Worm (Caenorhabditis elegans) whole organism, young adult: ENCODE results near the gene C01G10.4.

ENCODE experiments used
- B0261.1 ChIP-seq: sonication (generic microtip); optimal IDR thresholded peaks from 2 replicates; lab custom pipeline; 2016; ENCODE audit warnings: mild to moderate bottlenecking, missing genetic modification characterization, moderate library complexity, missing compliant biosample characterization
- D2030.7 ChIP-seq: fragments of 200-800 bp; sonication (Bioruptor generic); IDR thresholded peaks from 2 replicates; pipeline ENCODE4 v1.3.6; 2022; ENCODE audit warnings: missing genetic modification reagents, missing genetic modification characterization, missing compliant biosample characterization
- F22D6.2 ChIP-seq: sonication (generic microtip); optimal IDR thresholded peaks from 2 replicates; lab custom pipeline; 2016; ENCODE audit warnings: mild to moderate bottlenecking, missing genetic modification characterization, missing compliant biosample characterization
- F33H1.4 ChIP-seq: fragments of 200-800 bp; sonication (Bioruptor generic); IDR thresholded peaks from 2 replicates; pipeline ENCODE4 v1.3.6; 2022; ENCODE audit warnings: missing genetic modification reagents, missing genetic modification characterization, missing compliant biosample characterization
- F37B4.10 ChIP-seq: fragments of 200-800 bp; sonication (Bioruptor generic); IDR thresholded peaks from 2 replicates; pipeline ENCODE4 v1.3.6; 2022; ENCODE audit warnings: missing genetic modification characterization, missing compliant biosample characterization
- F39B2.1 ChIP-seq: fragments of 200-800 bp; sonication (Bioruptor generic); IDR thresholded peaks from 2 replicates; pipeline ENCODE4 v1.3.6; 2022; ENCODE audit warnings: missing genetic modification reagents, missing genetic modification characterization, missing compliant biosample characterization
- F55B11.4 ChIP-seq: sonication (generic microtip); optimal IDR thresholded peaks from 2 replicates; lab custom pipeline; 2016; ENCODE audit warnings: missing compliant biosample characterization, missing genetic modification characterization, borderline replicate concordance; ENCODE audit not compliant: insufficient read depth
- K11D2.4 ChIP-seq: fragments of 200-800 bp; sonication (Bioruptor generic); IDR thresholded peaks from 2 replicates; pipeline ENCODE4 v1.3.6; 2022; ENCODE audit warnings: missing genetic modification reagents, missing genetic modification characterization, missing compliant biosample characterization
- T07F8.4 ChIP-seq: sonication (generic microtip); optimal IDR thresholded peaks from 2 replicates; lab custom pipeline; 2016; ENCODE audit warnings: mild to moderate bottlenecking, missing genetic modification characterization, moderate library complexity, missing compliant biosample characterization
- Y79H2A.3 ChIP-seq: fragments of 200-800 bp; sonication (Bioruptor generic); conservative IDR thresholded peaks from 2 replicates; pipeline ENCODE4 v1.3.6; 2022; ENCODE audit warnings: missing genetic modification reagents, missing genetic modification characterization, missing compliant biosample characterization
- akir-1 ChIP-seq: fragments of 200-800 bp; sonication (Bioruptor generic); optimal IDR thresholded peaks from 2 replicates; lab custom pipeline; 2018; ENCODE audit warnings: mild to moderate bottlenecking, missing genetic modification characterization, moderate library complexity, missing compliant biosample characterization
- aptf-2 ChIP-seq: fragments of 200-800 bp; sonication (Bioruptor generic); conservative IDR thresholded peaks from 2 replicates; pipeline ENCODE4 v1.3.6; 2022; ENCODE audit warnings: missing genetic modification reagents, missing genetic modification characterization, missing compliant biosample characterization
- atf-7 ChIP-seq: sonication (generic microtip); optimal IDR thresholded peaks from 2 replicates; lab custom pipeline; 2017; ENCODE audit warnings: mild to moderate bottlenecking, missing genetic modification characterization, missing compliant biosample characterization
- attf-5 ChIP-seq: fragments of 200-800 bp; sonication (Bioruptor generic); optimal IDR thresholded peaks from 2 replicates; lab custom pipeline; 2018; ENCODE audit warnings: mild to moderate bottlenecking, missing genetic modification characterization, missing compliant biosample characterization
- ccch-3 ChIP-seq: fragments of 200-800 bp; sonication (Bioruptor generic); optimal IDR thresholded peaks from 2 replicates; lab custom pipeline; 2018; ENCODE audit warnings: mild to moderate bottlenecking, missing genetic modification characterization, missing compliant biosample characterization
- ceh-100 ChIP-seq: fragments of 200-800 bp; sonication (Bioruptor generic); IDR thresholded peaks from 2 replicates; pipeline ENCODE4 v1.3.6; 2022; ENCODE audit warnings: missing genetic modification reagents, missing genetic modification characterization, missing compliant biosample characterization
- ceh-58 ChIP-seq: fragments of 200-800 bp; sonication (Bioruptor generic); IDR thresholded peaks from 2 replicates; pipeline ENCODE4 v1.3.6; 2022; ENCODE audit warnings: missing genetic modification characterization, missing compliant biosample characterization
- dox-1 ChIP-seq: fragments of 200-800 bp; sonication (Bioruptor generic); IDR thresholded peaks from 2 replicates; pipeline ENCODE4 v1.3.6; 2022; ENCODE audit warnings: missing genetic modification reagents, missing genetic modification characterization, missing compliant biosample characterization
- dpff-1 ChIP-seq: sonication (generic microtip); optimal IDR thresholded peaks from 2 replicates; lab custom pipeline; 2017; ENCODE audit warnings: mild to moderate bottlenecking, missing genetic modification characterization, missing compliant biosample characterization
- egl-44 ChIP-seq: fragments of 200-800 bp; sonication (Bioruptor generic); IDR thresholded peaks from 2 replicates; pipeline ENCODE4 v1.3.6; 2022; ENCODE audit warnings: missing genetic modification reagents, missing genetic modification characterization, missing compliant biosample characterization
- egrh-3 ChIP-seq: fragments of 200-800 bp; sonication (Bioruptor generic); IDR thresholded peaks from 2 replicates; pipeline ENCODE4 v1.3.6; 2022; ENCODE audit warnings: missing genetic modification reagents, missing genetic modification characterization, missing compliant biosample characterization
- fkh-3 ChIP-seq: sonication (generic microtip); optimal IDR thresholded peaks from 2 replicates; lab custom pipeline; 2016; ENCODE audit warnings: mild to moderate bottlenecking, missing genetic modification characterization, missing compliant biosample characterization
- hlh-12 ChIP-seq: sonication (generic microtip); optimal IDR thresholded peaks from 2 replicates; lab custom pipeline; 2016; ENCODE audit warnings: missing genetic modification characterization, missing compliant biosample characterization
- hmg-20 ChIP-seq: fragments of 200-800 bp; sonication (Bioruptor generic); IDR thresholded peaks from 2 replicates; pipeline ENCODE4 v1.3.6; 2022; ENCODE audit warnings: missing genetic modification reagents, missing genetic modification characterization, missing compliant biosample characterization
- hsf-1 ChIP-seq: fragments of 200-800 bp; sonication (Bioruptor generic); IDR thresholded peaks from 2 replicates; pipeline ENCODE4 v1.3.6; 2022; ENCODE audit warnings: missing genetic modification reagents, missing genetic modification characterization, missing compliant biosample characterization
- lag-1 ChIP-seq: fragments of 200-800 bp; sonication (Bioruptor generic); IDR thresholded peaks from 2 replicates; pipeline ENCODE4 v1.3.6; 2022; ENCODE audit warnings: missing genetic modification reagents, missing genetic modification characterization, missing compliant biosample characterization
- let-607 ChIP-seq, 2 experiments: fragments of 200-800 bp in 1 of 2; sonication (Bioruptor generic) in 1 of 2; sonication (generic microtip) in 1 of 2; optimal IDR thresholded peaks; 2 replicates each; lab custom pipeline; 2016 to 2018; ENCODE audit warnings: mild to moderate bottlenecking in 2 of 2, missing compliant biosample characterization in 2 of 2, missing genetic modification characterization in 2 of 2, moderate library complexity in 2 of 2, missing genotype in 1 of 2
- lin-26 ChIP-seq: fragments of 200-800 bp; sonication (Bioruptor generic); IDR thresholded peaks from 2 replicates; pipeline ENCODE4 v1.3.6; 2022; ENCODE audit warnings: missing genetic modification reagents, missing genetic modification characterization, missing compliant biosample characterization
- lin-40 ChIP-seq: sonication (generic microtip); optimal IDR thresholded peaks from 2 replicates; lab custom pipeline; 2016; ENCODE audit warnings: missing genetic modification characterization, mild to moderate bottlenecking, missing compliant biosample characterization, missing genotype, missing genetic modification reagents
- lin-54 ChIP-seq: fragments of 200-800 bp; sonication (Bioruptor generic); optimal IDR thresholded peaks from 2 replicates; lab custom pipeline; 2018; ENCODE audit warnings: mild to moderate bottlenecking, missing genetic modification characterization, missing compliant biosample characterization
- lir-1 ChIP-seq: fragments of 200-800 bp; sonication (Bioruptor generic); conservative IDR thresholded peaks from 2 replicates; pipeline ENCODE4 v1.3.6; 2022; ENCODE audit warnings: missing genetic modification reagents, missing genetic modification characterization, missing compliant biosample characterization
- madf-10 ChIP-seq: sonication (generic microtip); optimal IDR thresholded peaks from 2 replicates; lab custom pipeline; 2016; ENCODE audit warnings: mild to moderate bottlenecking, missing genetic modification characterization, missing compliant biosample characterization
- madf-8 ChIP-seq: fragments of 200-800 bp; sonication (Bioruptor generic); conservative IDR thresholded peaks from 2 replicates; pipeline ENCODE4 v1.3.6; 2022; ENCODE audit warnings: missing genetic modification reagents, missing genetic modification characterization, missing compliant biosample characterization
- mes-4 ChIP-seq: sonication (generic microtip); optimal IDR thresholded peaks from 2 replicates; lab custom pipeline; 2016; ENCODE audit warnings: missing genotype, missing genetic modification characterization, missing compliant biosample characterization
- mxl-1 ChIP-seq: sonication (generic microtip); optimal IDR thresholded peaks from 2 replicates; lab custom pipeline; 2016; ENCODE audit warnings: missing genetic modification characterization, missing compliant biosample characterization
- nfyb-1 ChIP-seq: fragments of 200-800 bp; sonication (Bioruptor generic); IDR thresholded peaks from 2 replicates; pipeline ENCODE4 v1.3.6; 2022; ENCODE audit warnings: missing genetic modification reagents, missing genetic modification characterization, missing compliant biosample characterization
- nhr-80 ChIP-seq: sonication (generic microtip); optimal IDR thresholded peaks from 2 replicates; lab custom pipeline; 2016; ENCODE audit warnings: missing genetic modification characterization, missing compliant biosample characterization
- pha-4 ChIP-seq: fragments of 150-350 bp; sonication (generic microtip); optimal IDR thresholded peaks from 2 replicates; lab custom pipeline; 2014; ENCODE audit warnings: missing biosample characterization, missing genetic modification reagents, missing genetic modification characterization
- rec-8 ChIP-seq, 2 experiments: sonication (generic microtip); optimal IDR thresholded peaks; 2 replicates each; lab custom pipeline; 2016; ENCODE audit warnings: mild to moderate bottlenecking in 2 of 2, missing genetic modification characterization in 2 of 2, missing genetic modification reagents in 2 of 2, missing genotype in 2 of 2, missing biosample characterization in 1 of 2, missing compliant biosample characterization in 1 of 2, moderate library complexity in 1 of 2
- repo-1 ChIP-seq: sonication (generic microtip); optimal IDR thresholded peaks from 2 replicates; lab custom pipeline; 2017; ENCODE audit warnings: mild to moderate bottlenecking, missing genetic modification characterization, missing compliant biosample characterization
- snpc-1.1 ChIP-seq: sonication (generic microtip); optimal IDR thresholded peaks from 2 replicates; lab custom pipeline; 2017; ENCODE audit warnings: missing genetic modification characterization, mild to moderate bottlenecking, missing compliant biosample characterization, antibody characterized with exemption, moderate library complexity, missing genotype, missing genetic modification reagents; ENCODE audit not compliant: insufficient read depth
- snpc-1.3 ChIP-seq: sonication (generic microtip); optimal IDR thresholded peaks from 2 replicates; lab custom pipeline; 2017; ENCODE audit warnings: missing genetic modification characterization, mild to moderate bottlenecking, missing compliant biosample characterization, antibody characterized with exemption, moderate library complexity, missing genotype, missing genetic modification reagents; ENCODE audit not compliant: insufficient read depth
- tbp1 ChIP-seq: fragments of 200-800 bp; sonication (Bioruptor generic); optimal IDR thresholded peaks from 2 replicates; lab custom pipeline; 2018; ENCODE audit warnings: mild to moderate bottlenecking, missing genetic modification characterization, missing compliant biosample characterization
- tlf-1 ChIP-seq: fragments of 200-800 bp; sonication (Bioruptor generic); optimal IDR thresholded peaks from 2 replicates; lab custom pipeline; 2018; ENCODE audit warnings: mild to moderate bottlenecking, missing genetic modification characterization, missing compliant biosample characterization
- unc-130 ChIP-seq: sonication (generic microtip); optimal IDR thresholded peaks from 2 replicates; lab custom pipeline; 2016; ENCODE audit warnings: missing genetic modification reagents, missing genetic modification characterization, missing compliant biosample characterization
- unc-62 ChIP-seq: fragments of 150-350 bp; optimal IDR thresholded peaks from 2 replicates; lab custom pipeline; 2014; ENCODE audit warnings: missing biosample characterization, missing genetic modification reagents, missing genetic modification characterization
- xnd-1 ChIP-seq: sonication (generic microtip); optimal IDR thresholded peaks from 2 replicates; lab custom pipeline; 2016; ENCODE audit warnings: missing genotype, missing genetic modification reagents, missing genetic modification characterization, missing compliant biosample characterization
- zim-3 ChIP-seq: sonication (generic microtip); optimal IDR thresholded peaks from 2 replicates; lab custom pipeline; 2017; ENCODE audit warnings: mild to moderate bottlenecking, missing genetic modification characterization, moderate library complexity, missing compliant biosample characterization
- ztf-3 ChIP-seq: fragments of 200-800 bp; sonication (Bioruptor generic); optimal IDR thresholded peaks from 2 replicates; lab custom pipeline; 2018; ENCODE audit warnings: mild to moderate bottlenecking, missing genetic modification characterization, missing compliant biosample characterization

C01G10.4 gene

DNA sequence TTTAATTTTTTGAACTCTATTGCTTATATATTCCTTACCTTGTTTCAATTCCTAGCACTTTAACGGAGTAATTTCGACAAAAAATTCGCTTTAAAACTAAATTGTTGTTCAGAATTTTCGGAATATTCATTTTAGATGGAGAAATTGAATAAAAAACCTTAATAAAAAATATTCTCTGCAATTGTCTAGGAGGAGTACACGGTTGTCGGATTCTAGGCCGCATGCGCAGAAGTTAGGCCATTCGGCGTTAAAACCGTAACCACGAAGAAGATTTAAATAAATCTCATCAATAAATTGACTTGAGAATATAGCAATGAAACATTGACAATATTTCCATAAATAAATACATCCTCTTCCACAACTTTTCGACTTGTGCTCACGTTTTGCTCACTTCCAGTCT lies 7.2 kb upstream of the C01G10.4 start, which contains the start of the genes C01G10.10 and C01G10.9 (continued):
- TF ChIP-seq let-607 (tag; optimal IDR thresholded peaks at IDR 0.05; lab: Kevin White, UChicago) (peak in 1 of 2 experiments; percentile 54), rec-8 (tag; optimal IDR thresholded peaks at IDR 0.05; lab: Kevin White, UChicago) (peak; percentile 28 to 34), unc-130 (GFP tag; lab: Kevin White, UChicago) (peak; percentile 82), egrh-3 (GFP tag; lab: Robert Waterston, UW) (no peak), lir-1 (GFP tag; lab: Robert Waterston, UW) (no peak), dpff-1 (no peak), nhr-80 (tag; lab: Kevin White, UChicago) (no peak), aptf-2 (GFP tag; lab: Robert Waterston, UW) (no peak), F39B2.1 (GFP tag; lab: Robert Waterston, UW) (no peak), mxl-1 (no peak), T07F8.4 (no peak), ccch-3 (GFP tag; lab: Kevin White, UChicago) (no peak), repo-1 (tag; lab: Kevin White, UChicago) (no peak), Y79H2A.3 (GFP tag; lab: Robert Waterston, UW) (no peak), lag-1 (GFP tag; lab: Robert Waterston, UW) (no peak), snpc-1.3 (tag; lab: Kevin White, UChicago) (no peak), pha-4 (tag; lab: Kevin White, UChicago) (no peak), lin-40 (peak; percentile 50), lin-54 (GFP tag; lab: Kevin White, UChicago) (peak; percentile 50), tbp1 (no peak), dox-1 (0 out of 2 replicates have a peak, but pooled peaks have one; percentile 18), ceh-100 (peak; percentile 43; the same call in 1 of the 2 replicates), egl-44 (no peak), F37B4.10 (GFP tag; lab: Robert Waterston, UW) (no peak), lin-26 (GFP tag; lab: Robert Waterston, UW) (no peak), zim-3 (tag; lab: Kevin White, UChicago) (no peak), akir-1 (GFP tag; lab: Kevin White, UChicago) (no peak), attf-5 (GFP tag; lab: Kevin White, UChicago) (no peak), B0261.1 (tag; lab: Kevin White, UChicago) (no peak), fkh-3 (tag; lab: Kevin White, UChicago) (no peak), madf-8 (GFP tag; lab: Robert Waterston, UW) (no peak), atf-7 (tag; lab: Kevin White, UChicago) (no peak), ceh-58 (no peak), K11D2.4 (GFP tag; lab: Robert Waterston, UW) (no peak), F55B11.4 (tag; lab: Kevin White, UChicago) (no peak), hmg-20 (GFP tag; lab: Robert Waterston, UW) (no peak), unc-62 (no peak), ztf-3 (no peak), xnd-1 (tag; lab: Kevin White, UChicago) (no peak), D2030.7 (GFP tag; lab: Robert Waterston, UW) (no peak), F22D6.2 (tag; lab: Kevin White, UChicago) (peak; percentile 8), madf-10 (tag; lab: Kevin White, UChicago) (no peak), snpc-1.1 (tag; lab: Kevin White, UChicago) (no peak), nfyb-1 (GFP tag; lab: Robert Waterston, UW) (no peak), tlf-1 (GFP tag; lab: Kevin White, UChicago) (no peak), mes-4 (tag; lab: Kevin White, UChicago) (no peak), hsf-1 (no peak), hlh-12 (tag; lab: Kevin White, UChicago) (no peak), F33H1.4 (GFP tag; lab: Robert Waterston, UW) (peak; percentile 26; the same call in 1 of the 2 replicates)
